Fruit fly (Drosophila melanogaster): ENCODE data around the gene CG7886.
A peak's percentile ranks its signal among the peaks of the same experiment; 100 is the strongest.

The CG7886 gene

DNA sequence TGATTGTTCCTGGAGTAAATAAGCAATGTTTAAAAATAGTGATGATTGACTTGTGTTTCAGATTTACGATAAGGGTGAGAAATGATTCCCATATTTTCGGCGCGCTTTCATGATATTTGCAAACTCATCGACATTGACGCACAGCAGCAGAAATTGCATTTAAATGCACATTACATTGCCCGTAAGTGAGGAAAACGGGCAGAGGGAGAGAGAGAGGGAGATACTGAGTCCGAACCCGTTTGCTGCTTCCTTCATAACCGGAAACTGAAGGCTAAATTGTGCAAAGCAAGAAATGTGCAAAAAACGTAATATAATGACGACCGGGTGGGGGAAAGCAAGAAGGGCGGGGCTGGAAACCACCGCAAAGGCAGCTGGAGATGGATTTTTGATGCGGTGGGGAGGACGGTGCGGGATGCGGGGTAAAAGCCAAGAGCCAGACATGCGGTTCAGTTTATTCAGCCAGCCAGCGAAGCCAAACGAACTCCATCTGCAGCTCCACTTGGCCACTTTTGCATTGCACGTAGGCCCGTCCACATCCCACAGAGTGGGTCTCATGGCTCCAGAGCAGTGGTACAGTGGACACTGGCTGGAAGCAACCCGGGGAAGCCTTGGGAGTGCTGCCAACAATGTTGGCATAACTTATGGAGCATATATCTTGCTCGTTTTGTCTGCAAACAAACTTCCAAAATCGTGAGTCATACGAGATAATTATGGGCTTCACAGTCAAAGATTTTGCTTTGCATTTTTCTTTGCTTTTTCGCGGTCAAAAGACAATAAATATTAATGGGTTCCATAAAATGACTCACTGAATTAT, 10.9 kb upstream of the CG7886 start (continued):
- 0 out of 2 replicates have a peak, but pooled peaks have one; percentile 9 for TF ChIP-seq Ptx1 (GFP tag; IDR thresholded peaks at IDR 0.05)

DNA sequence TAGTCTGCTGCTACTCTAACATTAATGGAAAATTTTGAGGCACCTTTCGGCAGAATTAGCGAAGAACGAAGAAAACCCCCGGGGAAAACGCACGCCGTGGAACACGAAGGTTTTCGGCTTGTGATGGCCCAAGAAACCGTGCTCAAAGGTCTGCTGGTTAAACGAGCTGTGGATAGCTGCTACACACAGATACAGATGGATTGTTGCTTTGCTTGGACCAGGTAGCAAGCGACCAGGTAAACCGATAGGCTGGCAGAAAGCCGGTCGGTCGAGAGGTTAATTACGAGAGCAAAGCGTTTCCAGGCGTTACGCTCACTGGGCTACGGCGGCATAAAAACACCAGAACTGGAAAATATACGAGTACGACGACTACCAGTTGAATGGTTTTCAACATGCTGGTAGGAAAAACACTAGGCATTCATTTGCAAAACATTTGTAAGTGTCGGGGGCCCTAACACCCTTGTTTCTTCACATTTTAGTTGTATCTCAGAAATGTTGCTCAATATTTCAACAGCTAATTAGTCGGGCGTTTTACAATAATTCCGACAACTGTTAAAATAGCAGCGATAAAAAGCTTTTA, 10.0 kb upstream of the CG7886 start:
- TF ChIP-seq CG8359 (GFP tag; optimal IDR thresholded peaks at IDR 0.05; ENCODE audit: borderline replicate concordance) = no peak
- peak; percentile 52 for TF ChIP-seq Bgb (GFP tag; IDR thresholded peaks at IDR 0.05; ENCODE audit: partially characterized antibody)
- no peak for TF ChIP-seq CG6683 (GFP tag; optimal IDR thresholded peaks at IDR 0.05)
- no peak for TF ChIP-seq Dll (GFP tag; IDR thresholded peaks at IDR 0.05; ENCODE audit: partially characterized antibody)
- no peak for TF ChIP-seq Ssrp (tag; optimal IDR thresholded peaks at IDR 0.05)
- no peak for TF ChIP-seq Sin3A (optimal IDR thresholded peaks at IDR 0.05)
- peak; percentile 50; the same call in 1 of the 2 replicates for TF ChIP-seq Atf6 (GFP tag; IDR thresholded peaks at IDR 0.05)
- no peak for TF ChIP-seq Dbx (GFP tag; IDR thresholded peaks at IDR 0.05)
- no peak for TF ChIP-seq pzg (GFP tag; optimal IDR thresholded peaks at IDR 0.05)
- no peak for TF ChIP-seq CG7839 (tag; optimal IDR thresholded peaks at IDR 0.05)
- TF ChIP-seq Xbp1 (GFP tag; optimal IDR thresholded peaks at IDR 0.05) = no peak
- no peak for TF ChIP-seq Gsc (GFP tag; IDR thresholded peaks at IDR 0.05)
- no peak for TF ChIP-seq lab (GFP tag; optimal IDR thresholded peaks at IDR 0.05)
- no peak for TF ChIP-seq prd (optimal IDR thresholded peaks at IDR 0.05)
- TF ChIP-seq prd (GFP tag; IDR thresholded peaks at IDR 0.05) = no peak
- TF ChIP-seq p53 (GFP tag; optimal IDR thresholded peaks at IDR 0.05) = no peak
- TF ChIP-seq Oaz (GFP tag; IDR thresholded peaks at IDR 0.05) = no peak
- no peak for TF ChIP-seq H2.0 (GFP tag; IDR thresholded peaks at IDR 0.05)
- no peak for TF ChIP-seq en (GFP tag; optimal IDR thresholded peaks at IDR 0.05)
- TF ChIP-seq zfh1 (GFP tag; IDR thresholded peaks at IDR 0.05) = no peak
- TF ChIP-seq CG34422 (GFP tag; IDR thresholded peaks at IDR 0.05) = no peak
- TF ChIP-seq CG17186 (GFP tag; optimal IDR thresholded peaks at IDR 0.05) = no peak
- TF ChIP-seq Ptx1 (GFP tag; IDR thresholded peaks at IDR 0.05) = no peak
- TF ChIP-seq Hand (GFP tag; optimal IDR thresholded peaks at IDR 0.05) = no peak
- no peak for TF ChIP-seq CG11504 (tag; optimal IDR thresholded peaks at IDR 0.05)
- no peak for TF ChIP-seq lov (optimal IDR thresholded peaks at IDR 0.05)
- no peak for TF ChIP-seq lov (GFP tag; IDR thresholded peaks at IDR 0.05)
- no peak for TF ChIP-seq CG8290 (GFP tag; optimal IDR thresholded peaks at IDR 0.05)
- peak in 1 of 2 experiments; percentile 7 for TF ChIP-seq CG8290 (tag; optimal IDR thresholded peaks at IDR 0.05)
- TF ChIP-seq ttk (GFP tag; IDR thresholded peaks at IDR 0.05) = no peak
- no peak for TF ChIP-seq CG30431 (GFP tag; optimal IDR thresholded peaks at IDR 0.05)
- TF ChIP-seq twi (tag; optimal IDR thresholded peaks at IDR 0.05) = peak; percentile 34
- no peak for TF ChIP-seq CG6791 (GFP tag; IDR thresholded peaks at IDR 0.05; ENCODE audit: partially characterized antibody)
- peak; percentile 37 for TF ChIP-seq sens (GFP tag)
- no peak for TF ChIP-seq nmo (GFP tag; optimal IDR thresholded peaks at IDR 0.05)
- no peak for TF ChIP-seq ken (GFP tag; IDR thresholded peaks at IDR 0.05)
- TF ChIP-seq CG17361 (GFP tag; IDR thresholded peaks at IDR 0.05) = no peak
- TF ChIP-seq CG4328 (GFP tag; optimal IDR thresholded peaks at IDR 0.05) = no peak
- TF ChIP-seq zen (tag; optimal IDR thresholded peaks at IDR 0.05) = peak; percentile 54
- TF ChIP-seq CG1792 (GFP tag; optimal IDR thresholded peaks at IDR 0.05) = no peak
- TF ChIP-seq B-H1 (GFP tag; IDR thresholded peaks at IDR 0.05) = no peak
- no peak for TF ChIP-seq Lim3 (GFP tag; IDR thresholded peaks at IDR 0.05)
- no peak for TF ChIP-seq CG12155 (GFP tag; optimal IDR thresholded peaks at IDR 0.05)
- TF ChIP-seq ato (GFP tag; IDR thresholded peaks at IDR 0.05; ENCODE audit: partially characterized antibody) = no peak
- TF ChIP-seq org-1 (GFP tag; optimal IDR thresholded peaks at IDR 0.05) = no peak
- no peak for TF ChIP-seq Jarid2 (GFP tag; optimal IDR thresholded peaks at IDR 0.05)
- no peak for TF ChIP-seq lola (GFP tag; optimal IDR thresholded peaks at IDR 0.05)
- no peak for TF ChIP-seq CG9215 (GFP tag; IDR thresholded peaks at IDR 0.05)

Data from whole organism, embryonic.